Worm (Caenorhabditis elegans) whole organism, late embryonic: Measurements from ENCODE around the gene msp-31.
A peak's percentile ranks its signal among the peaks of the same experiment; 100 is the strongest.
"Not testable (repeated sequence)": the region's sequence is repeated elsewhere in the genome, so short reads cannot be mapped to it uniquely, and the experiment has no call there.

Experiments used
- C38D4.7 ChIP-seq: fragments of 200-800 bp; sonication (Bioruptor generic); optimal IDR thresholded peaks from 2 replicates; lab custom pipeline; 2018; ENCODE audit warnings: mild to moderate bottlenecking, missing genetic modification characterization, moderate library complexity, missing compliant biosample characterization
- T23F11.4 ChIP-seq: fragments of 200-800 bp; sonication (Bioruptor generic); optimal IDR thresholded peaks from 2 replicates; lab custom pipeline; 2018; ENCODE audit warnings: mild to moderate bottlenecking, missing genetic modification characterization, missing compliant biosample characterization
- ama-1 ChIP-seq: fragments of 150-350 bp; optimal IDR thresholded peaks from 2 replicates; lab custom pipeline; 2014
- ceh-19 ChIP-seq: fragments of 200-800 bp; sonication (Bioruptor generic); optimal IDR thresholded peaks from 2 replicates; lab custom pipeline; 2018; ENCODE audit warnings: mild to moderate bottlenecking, missing genetic modification characterization, missing compliant biosample characterization
- ceh-22 ChIP-seq: sonication (generic microtip); optimal IDR thresholded peaks from 2 replicates; lab custom pipeline; 2017; ENCODE audit warnings: missing biosample characterization, missing genetic modification characterization
- ceh-24 ChIP-seq: sonication (generic microtip); optimal IDR thresholded peaks from 2 replicates; lab custom pipeline; 2016; ENCODE audit warnings: mild to moderate bottlenecking, missing genetic modification characterization, missing compliant biosample characterization
- ceh-31 ChIP-seq: sonication (generic microtip); optimal IDR thresholded peaks from 2 replicates; lab custom pipeline; 2016; ENCODE audit warnings: missing genetic modification characterization, missing compliant biosample characterization
- ceh-45 ChIP-seq: fragments of 200-800 bp; sonication (Bioruptor generic); IDR thresholded peaks from 2 replicates; pipeline ENCODE4 v1.3.6; 2022; ENCODE audit warnings: missing genetic modification reagents, missing genetic modification characterization, missing compliant biosample characterization
- ceh-48 ChIP-seq: sonication (generic microtip); optimal IDR thresholded peaks from 2 replicates; lab custom pipeline; 2016; ENCODE audit warnings: missing genetic modification characterization, inconsistent platforms, missing compliant biosample characterization
- ceh-6 ChIP-seq: fragments of 200-800 bp; sonication (Bioruptor generic); optimal IDR thresholded peaks from 2 replicates; lab custom pipeline; 2018; ENCODE audit warnings: mild to moderate bottlenecking, missing genetic modification characterization, missing compliant biosample characterization
- ceh-9 ChIP-seq: sonication (generic microtip); optimal IDR thresholded peaks from 2 replicates; lab custom pipeline; 2016; ENCODE audit warnings: mild to moderate bottlenecking, missing genetic modification characterization, inconsistent platforms, missing compliant biosample characterization
- dmd-4 ChIP-seq: sonication (generic microtip); optimal IDR thresholded peaks from 2 replicates; lab custom pipeline; 2016; ENCODE audit warnings: borderline replicate concordance, missing genetic modification characterization, missing compliant biosample characterization
- elt-2 ChIP-seq: sonication (generic microtip); optimal IDR thresholded peaks from 2 replicates; lab custom pipeline; 2016; ENCODE audit warnings: missing genetic modification reagents, missing genetic modification characterization, missing compliant biosample characterization
- elt-4 ChIP-seq: sonication (generic microtip); optimal IDR thresholded peaks from 2 replicates; lab custom pipeline; 2016; ENCODE audit warnings: missing genetic modification characterization, missing compliant biosample characterization
- ets-4 ChIP-seq: sonication (generic microtip); optimal IDR thresholded peaks from 2 replicates; lab custom pipeline; 2016; ENCODE audit warnings: missing genetic modification characterization, missing compliant biosample characterization
- fkh-6 ChIP-seq: sonication (generic microtip); optimal IDR thresholded peaks from 2 replicates; lab custom pipeline; 2016; ENCODE audit warnings: missing genetic modification characterization, missing compliant biosample characterization
- hlh-13 ChIP-seq: fragments of 200-800 bp; sonication (Bioruptor generic); optimal IDR thresholded peaks from 2 replicates; lab custom pipeline; 2018; ENCODE audit warnings: mild to moderate bottlenecking, missing genetic modification characterization, missing compliant biosample characterization
- hlh-6 ChIP-seq: sonication (generic microtip); optimal IDR thresholded peaks from 2 replicates; lab custom pipeline; 2016; ENCODE audit warnings: missing genotype, missing genetic modification characterization, missing compliant biosample characterization
- hlh-8 ChIP-seq: sonication (generic microtip); optimal IDR thresholded peaks from 2 replicates; lab custom pipeline; 2016; ENCODE audit warnings: missing genotype, missing genetic modification characterization, missing compliant biosample characterization
- lim-6 ChIP-seq: sonication (generic microtip); optimal IDR thresholded peaks from 2 replicates; lab custom pipeline; 2016; ENCODE audit warnings: missing genetic modification characterization, missing compliant biosample characterization
- mec-3 ChIP-seq: sonication (generic microtip); optimal IDR thresholded peaks from 2 replicates; lab custom pipeline; 2016; ENCODE audit warnings: borderline replicate concordance, missing genetic modification characterization, missing compliant biosample characterization
- nfya-1 ChIP-seq: sonication (generic microtip); optimal IDR thresholded peaks from 2 replicates; lab custom pipeline; 2017; ENCODE audit warnings: missing genetic modification characterization, mild to moderate bottlenecking, missing compliant biosample characterization, antibody characterized with exemption, moderate library complexity
- nhr-11 ChIP-seq: fragments of 150-350 bp; optimal IDR thresholded peaks from 2 replicates; lab custom pipeline; 2014; ENCODE audit warnings: missing biosample characterization, missing genetic modification characterization
- nhr-232 ChIP-seq: sonication (generic microtip); optimal IDR thresholded peaks from 2 replicates; lab custom pipeline; 2016; ENCODE audit warnings: missing genetic modification characterization, missing compliant biosample characterization
- npax-4 ChIP-seq: sonication (generic microtip); optimal IDR thresholded peaks from 2 replicates; lab custom pipeline; 2016; ENCODE audit warnings: missing genetic modification characterization, missing compliant biosample characterization
- odd-2 ChIP-seq: sonication (generic microtip); optimal IDR thresholded peaks from 2 replicates; lab custom pipeline; 2017; ENCODE audit warnings: antibody characterized with exemption, mild to moderate bottlenecking, missing genetic modification characterization, missing compliant biosample characterization
- pag-3 ChIP-seq: sonication (generic microtip); optimal IDR thresholded peaks from 2 replicates; lab custom pipeline; 2016; ENCODE audit warnings: missing compliant biosample characterization, missing genetic modification characterization, borderline replicate concordance
- pat-9 ChIP-seq: fragments of 200-800 bp; sonication (Bioruptor generic); optimal IDR thresholded peaks from 2 replicates; lab custom pipeline; 2018; ENCODE audit warnings: mild to moderate bottlenecking, missing genetic modification characterization, moderate library complexity, missing compliant biosample characterization
- pha-2 ChIP-seq: sonication (generic microtip); optimal IDR thresholded peaks from 2 replicates; lab custom pipeline; 2017; ENCODE audit warnings: mild to moderate bottlenecking, missing genetic modification characterization, missing compliant biosample characterization
- ref-2 ChIP-seq: sonication (generic microtip); optimal IDR thresholded peaks from 2 replicates; lab custom pipeline; 2016; ENCODE audit warnings: missing genetic modification characterization, missing compliant biosample characterization
- rnt-1 ChIP-seq: sonication (generic microtip); optimal IDR thresholded peaks from 2 replicates; lab custom pipeline; 2016; ENCODE audit warnings: missing genetic modification characterization, missing compliant biosample characterization
- sdc-2 ChIP-seq: sonication (generic microtip); optimal IDR thresholded peaks from 2 replicates; lab custom pipeline; 2016; ENCODE audit warnings: missing genotype, missing genetic modification characterization, missing compliant biosample characterization
- syd-9 ChIP-seq: sonication (generic microtip); optimal IDR thresholded peaks from 2 replicates; lab custom pipeline; 2016; ENCODE audit warnings: mild to moderate bottlenecking, missing genetic modification characterization, moderate library complexity, missing compliant biosample characterization
- tbx-7 ChIP-seq: sonication (generic microtip); optimal IDR thresholded peaks from 2 replicates; lab custom pipeline; 2016; ENCODE audit warnings: missing genotype, missing genetic modification characterization, missing compliant biosample characterization
- ttx-3 ChIP-seq: sonication (generic microtip); optimal IDR thresholded peaks from 2 replicates; lab custom pipeline; 2016; ENCODE audit warnings: missing genetic modification reagents, missing genetic modification characterization, missing compliant biosample characterization
- unc-42 ChIP-seq: sonication (generic microtip); optimal IDR thresholded peaks from 2 replicates; lab custom pipeline; 2016; ENCODE audit warnings: missing genotype, missing genetic modification characterization, missing compliant biosample characterization
- unc-55 ChIP-seq: sonication (generic microtip); optimal IDR thresholded peaks from 2 replicates; lab custom pipeline; 2017; ENCODE audit warnings: missing biosample characterization, missing genetic modification reagents, missing genetic modification characterization
- unc-86 ChIP-seq: sonication (generic microtip); optimal IDR thresholded peaks from 2 replicates; lab custom pipeline; 2016; ENCODE audit warnings: missing genetic modification characterization, missing compliant biosample characterization

The msp-31 gene

ce11 chrII:4932727-4933126 is 16.4 kb upstream of the msp-31 start, which contains the start of gene msp-152:
msp-152 (plus strand) TSS chrII:4933027.
- not testable (repeated sequence) for TF ChIP-seq unc-55 (GFP tag; lab: Kevin White, UChicago); ceh-45; lim-6 (tag; lab: Kevin White, UChicago)

DNA sequence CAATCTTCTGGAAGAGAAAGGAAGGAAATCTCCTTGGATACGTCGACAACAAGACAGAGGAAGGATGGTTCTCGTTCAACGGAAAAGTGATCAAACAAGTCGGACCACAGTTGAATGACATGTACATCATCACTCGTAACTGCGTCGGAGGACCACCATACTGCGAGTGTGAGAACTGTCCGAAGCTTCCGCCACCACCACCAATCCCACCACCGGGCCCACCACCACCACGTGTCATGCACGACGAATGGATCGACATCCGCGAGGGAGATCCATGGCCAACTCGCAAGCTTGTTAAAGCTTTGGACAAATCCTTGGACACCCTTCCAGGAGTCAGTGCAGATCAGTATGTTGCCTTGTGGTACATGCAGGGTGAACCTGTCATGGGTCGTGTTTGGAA is 14.9 kb upstream of the msp-31 start:
- no peak for TF ChIP-seq pat-9 (tag; lab: Kevin White, UChicago)
- no peak for TF ChIP-seq ref-2 (tag; lab: Kevin White, UChicago)
- TF ChIP-seq pag-3 (tag; lab: Kevin White, UChicago) = no peak

DNA sequence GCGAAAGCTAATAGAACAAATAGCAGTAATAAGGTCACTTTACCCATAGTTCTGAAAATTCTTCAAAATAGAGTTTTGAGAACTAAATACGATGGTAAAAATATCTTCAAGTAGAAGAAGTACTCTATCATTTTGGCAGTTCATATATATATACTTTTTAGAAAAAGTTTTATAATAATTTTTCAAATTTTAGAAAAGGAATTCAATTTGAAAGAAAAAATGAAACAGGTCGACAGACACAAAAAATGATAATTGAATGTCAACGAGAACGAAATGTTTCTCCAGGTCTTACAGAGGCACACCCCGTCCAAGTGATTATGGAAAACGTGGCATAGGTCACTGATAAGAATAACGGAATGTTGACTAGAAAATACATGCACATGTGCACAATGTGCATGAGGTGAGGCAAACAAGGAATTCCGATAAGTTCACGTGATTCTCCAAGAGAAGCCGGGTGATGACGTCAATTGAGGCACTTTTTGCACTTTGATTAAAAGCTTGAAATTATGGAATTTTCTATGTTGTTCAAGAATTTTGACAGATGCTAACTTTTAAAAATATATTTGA is 8.9 kb upstream of the msp-31 start, which contains the start of gene aagr-2:
TSS of gene aagr-2 (minus strand) at position 51 of the 567 bp plus-strand sequence.
- TF ChIP-seq elt-2 (tag; lab: Kevin White, UChicago) (peak; percentile 99), nhr-232 (tag; lab: Kevin White, UChicago) (no peak), rnt-1 (no peak), ceh-9 (tag; lab: Kevin White, UChicago) (no peak), tbx-7 (tag; lab: Kevin White, UChicago) (no peak)

DNA sequence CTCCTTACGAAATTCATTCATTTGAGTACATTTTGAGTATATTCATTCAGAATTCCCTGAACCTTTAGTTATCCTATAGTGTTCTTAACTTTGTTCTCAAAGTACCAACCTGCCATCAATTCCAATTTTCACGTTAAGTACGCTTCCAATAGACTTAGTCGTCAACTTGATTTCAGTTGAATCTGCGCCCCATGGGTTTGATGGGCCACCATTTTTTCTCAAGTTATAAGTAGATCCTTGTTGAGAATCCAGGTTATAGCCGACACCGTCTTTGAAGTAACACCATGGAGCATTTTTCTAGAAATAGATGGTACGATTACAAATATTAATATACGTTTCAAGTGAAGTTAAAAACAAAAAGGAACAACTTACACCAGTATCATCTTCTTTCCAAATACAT is 8.4 kb upstream of the msp-31 start:
- no peak for TF ChIP-seq dmd-4
- no peak for TF ChIP-seq sdc-2 (tag; lab: Kevin White, UChicago)
- no peak for TF ChIP-seq npax-4
- no peak for TF ChIP-seq ets-4 (tag; lab: Kevin White, UChicago)
- no peak for TF ChIP-seq ttx-3 (tag; lab: Kevin White, UChicago)
- TF ChIP-seq ref-2 (tag; lab: Kevin White, UChicago) = no peak
- no peak for TF ChIP-seq pag-3 (tag; lab: Kevin White, UChicago)
- no peak for TF ChIP-seq ceh-22 (tag; lab: Kevin White, UChicago)
- TF ChIP-seq elt-2 (tag; lab: Kevin White, UChicago) = no peak
- no peak for TF ChIP-seq unc-86
- TF ChIP-seq pat-9 (tag; lab: Kevin White, UChicago) = no peak
- no peak for TF ChIP-seq syd-9 (tag; lab: Kevin White, UChicago)
- TF ChIP-seq mec-3 (tag; lab: Kevin White, UChicago) = no peak
- no peak for TF ChIP-seq unc-42
- no peak for TF ChIP-seq hlh-13 (GFP tag; lab: Kevin White, UChicago)
- no peak for TF ChIP-seq pha-2
- TF ChIP-seq rnt-1 = no peak
- no peak for TF ChIP-seq elt-4 (tag; lab: Kevin White, UChicago)

DNA sequence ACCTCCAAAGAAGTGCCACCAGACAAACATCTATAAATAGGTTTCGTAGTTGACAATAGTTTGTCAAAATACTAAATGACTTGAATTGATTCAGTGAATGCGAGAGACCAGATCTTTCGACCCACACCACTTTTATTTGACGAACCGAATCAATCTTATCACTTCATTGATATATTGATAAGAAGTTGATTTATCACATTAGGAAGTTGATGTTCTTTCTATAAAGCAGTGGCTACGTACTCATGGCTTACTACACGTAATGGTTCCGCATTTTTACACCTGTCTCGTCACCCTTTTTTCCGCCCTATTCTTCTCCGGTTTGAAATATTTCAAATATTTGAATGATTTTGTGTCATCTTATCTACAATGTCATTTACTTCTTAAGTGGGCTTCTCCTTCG is 4.2 kb upstream of the msp-31 start:
- TF ChIP-seq elt-2 (tag; lab: Kevin White, UChicago) (peak; percentile 83), nhr-11 (no peak), dmd-4 (no peak)

DNA sequence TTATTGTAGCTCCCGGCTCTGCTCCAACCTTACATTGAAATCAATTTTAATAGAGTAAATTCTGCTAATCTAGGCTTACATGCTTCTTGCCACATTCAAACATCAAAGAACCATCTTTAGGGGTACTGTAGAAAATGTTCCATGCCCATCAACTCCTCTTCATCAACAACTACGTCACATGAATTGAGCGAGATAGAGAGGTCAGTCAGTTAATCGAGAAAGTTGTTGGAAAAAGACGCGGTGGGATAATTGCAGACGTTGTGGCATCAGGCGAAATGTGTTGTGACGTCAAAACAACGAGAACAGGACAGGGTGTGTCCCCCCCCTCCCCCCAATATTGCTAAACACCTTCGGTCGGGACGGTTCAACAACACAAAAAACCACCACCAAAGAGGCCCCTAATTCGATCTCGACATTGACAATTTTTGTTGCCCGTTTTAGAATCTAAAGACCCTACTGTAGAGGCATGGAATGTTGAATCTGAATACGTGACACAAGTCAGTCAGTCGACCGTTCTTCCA is 2.2 kb upstream of the msp-31 start:
- TF ChIP-seq hlh-8 = no peak
- no peak for TF ChIP-seq ceh-31 (tag; lab: Kevin White, UChicago)
- TF ChIP-seq ceh-24 = no peak
- TF ChIP-seq sdc-2 (tag; lab: Kevin White, UChicago) = no peak
- TF ChIP-seq hlh-6 (tag; lab: Kevin White, UChicago) = no peak
- no peak for TF ChIP-seq ama-1 (lab: Kevin White, UChicago)
- no peak for TF ChIP-seq odd-2
- no peak for TF ChIP-seq fkh-6 (tag; lab: Kevin White, UChicago)
- no peak for TF ChIP-seq T23F11.4 (GFP tag; lab: Kevin White, UChicago)
- no peak for TF ChIP-seq lim-6 (tag; lab: Kevin White, UChicago)
- TF ChIP-seq unc-55 (GFP tag; lab: Kevin White, UChicago) = no peak
- no peak for TF ChIP-seq ceh-6 (GFP tag; lab: Kevin White, UChicago)
- no peak for TF ChIP-seq ceh-48 (tag; lab: Kevin White, UChicago)
- no peak for TF ChIP-seq nfya-1
- no peak for TF ChIP-seq C38D4.7 (GFP tag; lab: Kevin White, UChicago)
- no peak for TF ChIP-seq npax-4
- no peak for TF ChIP-seq ceh-9 (tag; lab: Kevin White, UChicago)
- TF ChIP-seq ceh-19 (GFP tag; lab: Kevin White, UChicago) = no peak
